Worm (Caenorhabditis elegans): ENCODE data around the gene timm-17B.1.

DNA sequence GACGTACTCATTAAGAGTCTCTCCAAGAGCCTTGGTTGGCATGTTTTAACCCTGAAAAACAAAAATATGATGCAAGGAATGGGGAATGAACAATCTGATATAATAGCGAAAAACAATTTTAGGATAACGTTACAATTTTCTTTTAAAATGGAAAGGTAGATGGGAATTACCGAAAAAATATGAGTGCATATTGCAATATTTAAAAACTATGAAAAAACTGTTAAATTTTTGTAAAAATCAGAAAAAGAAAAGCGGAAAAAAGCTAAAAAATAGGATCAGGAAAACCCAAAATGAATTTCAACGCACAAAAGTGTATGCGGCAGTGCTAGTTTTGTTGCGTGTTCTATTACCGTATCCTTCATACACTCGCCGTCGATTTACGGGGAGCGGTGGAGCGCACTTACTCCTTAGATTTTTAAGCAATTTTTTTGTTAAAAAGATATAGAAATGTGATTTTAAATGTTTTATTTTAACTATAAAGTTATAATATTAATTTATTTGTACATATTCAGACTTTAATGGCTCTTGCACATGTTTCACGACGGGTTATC lies 4.5 kb upstream of the timm-17B.1 start, which contains the start of the genes rpl-20 and Y17G9B.5:
- TF ChIP-seq cog-1 (tag; optimal IDR thresholded peaks at IDR 0.05) (peak; percentile 99), flt-1 (GFP tag; IDR thresholded peaks at IDR 0.05) (peak; percentile 94), tab-1 (GFP tag; IDR thresholded peaks at IDR 0.05) (peak; percentile 58; the same call in 1 of the 2 replicates), T22C8.4 (GFP tag; IDR thresholded peaks at IDR 0.05) (peak; percentile 75), ztf-29 (GFP tag; IDR thresholded peaks at IDR 0.05) (peak; percentile 85), ref-1 (GFP tag; conservative IDR thresholded peaks at IDR 0.05) (0 out of 2 replicates have a peak, but pooled peaks have one; percentile 31), klf-2 (GFP tag; conservative IDR thresholded peaks at IDR 0.05) (peak; percentile 41; the same call in 1 of the 2 replicates)

All from whole organism, midembryonic.